Worm (Caenorhabditis elegans): ENCODE data around the gene Y57G11C.3.

Y57G11C.3 gene

DNA sequence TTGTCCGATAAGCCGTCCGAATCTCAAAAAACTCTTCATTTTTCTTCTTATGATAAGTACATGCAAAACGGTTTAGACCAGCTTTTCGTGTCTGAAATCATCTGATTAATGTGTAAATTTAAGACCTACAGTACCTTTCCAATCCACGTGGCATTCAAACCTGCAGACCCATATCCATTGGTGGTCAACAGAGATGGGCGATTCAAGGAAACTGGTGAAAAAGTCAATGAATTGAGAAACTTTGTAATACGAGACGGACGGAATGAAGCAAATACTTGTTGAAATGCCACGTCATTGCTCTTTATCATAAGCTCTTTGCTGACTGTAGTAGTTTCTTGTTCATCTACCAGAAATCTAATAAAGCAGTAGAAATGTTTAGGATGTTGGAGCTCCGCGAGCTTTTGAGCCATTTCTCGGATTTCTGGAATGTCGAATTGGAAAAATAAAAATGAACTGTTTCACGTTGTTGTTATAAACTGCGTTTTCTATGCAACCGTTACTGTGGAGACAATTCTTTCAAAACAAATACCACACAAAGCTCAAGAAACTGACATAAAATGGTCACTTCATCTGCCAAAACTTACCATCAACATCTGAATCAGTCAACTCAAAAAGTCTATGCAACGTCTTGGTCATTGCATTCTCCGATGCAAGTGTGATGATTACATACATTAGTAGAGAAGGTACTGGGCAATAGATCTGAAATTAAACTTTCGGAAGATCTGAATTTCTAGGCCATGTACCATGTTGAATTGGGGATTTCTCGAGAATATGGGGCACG, 3.9 kb upstream of the Y57G11C.3 start:
- TF ChIP-seq ceh-100 (GFP tag; IDR thresholded peaks at IDR 0.05) = no peak
- TF ChIP-seq ama-1 (optimal IDR thresholded peaks at IDR 0.05) = peak; percentile 70
- no peak for TF ChIP-seq ama-1 (GFP tag; optimal IDR thresholded peaks at IDR 0.05)
- no peak for TF ChIP-seq mes-4 (tag; optimal IDR thresholded peaks at IDR 0.05)
- no peak for TF ChIP-seq cebp-1 (GFP tag; IDR thresholded peaks at IDR 0.05)
- peak; percentile 28 for TF ChIP-seq cebp-1 (tag; optimal IDR thresholded peaks at IDR 0.05)
- no peak for TF ChIP-seq attf-5 (GFP tag; optimal IDR thresholded peaks at IDR 0.05)
- no peak for TF ChIP-seq madf-6 (GFP tag; IDR thresholded peaks at IDR 0.05)
- TF ChIP-seq ztf-6 (GFP tag; IDR thresholded peaks at IDR 0.05) = no peak
- TF ChIP-seq Y53G8AR.9 (GFP tag; conservative IDR thresholded peaks at IDR 0.05) = peak; percentile 30; the same call in 1 of the 2 replicates
- TF ChIP-seq B0336.3 (GFP tag; IDR thresholded peaks at IDR 0.05) = no peak

DNA sequence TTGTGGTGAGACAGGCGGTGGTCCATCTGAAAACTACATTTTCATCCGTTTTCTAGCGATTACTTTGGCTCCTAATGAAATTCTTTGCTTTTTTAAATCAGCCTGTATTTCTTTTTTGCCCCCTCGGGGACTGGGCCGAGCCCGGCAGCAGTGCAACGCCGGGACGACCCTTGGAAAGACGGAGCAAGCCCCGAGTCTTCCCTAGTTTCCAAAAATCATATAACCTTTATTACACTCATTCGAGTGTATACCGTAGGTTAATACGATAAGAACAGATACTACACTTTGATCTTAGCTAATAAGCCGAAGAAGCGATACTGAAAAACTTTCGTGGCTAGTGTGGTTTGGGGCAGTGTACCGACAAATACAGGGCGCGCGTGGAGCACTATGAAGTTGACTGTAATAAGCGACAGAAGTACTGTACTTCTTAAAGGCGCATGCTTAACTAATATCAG, 3.3 kb upstream of the Y57G11C.3 start:
- TF ChIP-seq ztf-18 (tag; optimal IDR thresholded peaks at IDR 0.05) (peak; percentile 54), ama-1 (optimal IDR thresholded peaks at IDR 0.05) (no peak), ama-1 (GFP tag; optimal IDR thresholded peaks at IDR 0.05) (peak in 1 of 2 experiments; percentile 41), somi-1 (GFP tag; optimal IDR thresholded peaks at IDR 0.05) (no peak), nfyb-1 (GFP tag; IDR thresholded peaks at IDR 0.05) (peak; percentile 68; the same call in 1 of the 2 replicates), ZK185.1 (tag; optimal IDR thresholded peaks at IDR 0.05; ENCODE audit: poor library complexity, severe bottlenecking) (no peak), F39B2.1 (GFP tag; IDR thresholded peaks at IDR 0.05) (0 out of 2 replicates have a peak, but pooled peaks have one; percentile 14), F55B11.4 (tag; optimal IDR thresholded peaks at IDR 0.05; ENCODE audit: borderline replicate concordance, insufficient read depth) (no peak), mcd-1 (GFP tag; IDR thresholded peaks at IDR 0.05) (peak; percentile 76), xnd-1 (tag; optimal IDR thresholded peaks at IDR 0.05) (peak; percentile 98), nhr-80 (tag; optimal IDR thresholded peaks at IDR 0.05) (no peak), F57C9.4 (tag; optimal IDR thresholded peaks at IDR 0.05) (no peak), ztf-22 (GFP tag; optimal IDR thresholded peaks at IDR 0.05) (no peak), rpc-1 (optimal IDR thresholded peaks at IDR 0.05) (no peak), rpc-1 (tag; optimal IDR thresholded peaks at IDR 0.05) (peak; percentile 7), hlh-26 (GFP tag; conservative IDR thresholded peaks at IDR 0.05) (no peak), tbp1 (GFP tag; optimal IDR thresholded peaks at IDR 0.05) (peak; percentile 80), snpc-3.4 (tag; optimal IDR thresholded peaks at IDR 0.05) (peak; percentile 95), unc-62 (GFP tag; optimal IDR thresholded peaks at IDR 0.05) (no peak), madf-8 (GFP tag; conservative IDR thresholded peaks at IDR 0.05) (peak; percentile 99), nhr-90 (tag; optimal IDR thresholded peaks at IDR 0.05) (no peak), F10E7.11 (tag; optimal IDR thresholded peaks at IDR 0.05) (no peak), ceh-100 (GFP tag; IDR thresholded peaks at IDR 0.05) (peak; percentile 70), madf-3 (GFP tag; IDR thresholded peaks at IDR 0.05) (0 out of 2 replicates have a peak, but pooled peaks have one; percentile 45), snpc-1.1 (tag; optimal IDR thresholded peaks at IDR 0.05; ENCODE audit: insufficient read depth) (peak; percentile 96), ekl-4 (GFP tag; IDR thresholded peaks at IDR 0.05) (peak; percentile 71), lin-35 (GFP tag; optimal IDR thresholded peaks at IDR 0.05) (no peak), dpff-1 (tag; optimal IDR thresholded peaks at IDR 0.05) (no peak), dox-1 (GFP tag; IDR thresholded peaks at IDR 0.05) (peak; percentile 85), mes-4 (tag; optimal IDR thresholded peaks at IDR 0.05) (no peak), ceh-27 (GFP tag; optimal IDR thresholded peaks at IDR 0.05) (peak; percentile 27), hrde-1 (tag; optimal IDR thresholded peaks at IDR 0.05; ENCODE audit: borderline replicate concordance) (peak; percentile 53), cebp-1 (GFP tag; IDR thresholded peaks at IDR 0.05) (no peak), cebp-1 (tag; optimal IDR thresholded peaks at IDR 0.05) (no peak), hmg-1.2 (GFP tag; IDR thresholded peaks at IDR 0.05) (peak; percentile 97), C06A6.2 (GFP tag; conservative IDR thresholded peaks at IDR 0.05) (no peak), ztf-25 (GFP tag; IDR thresholded peaks at IDR 0.05) (0 out of 2 replicates have a peak, but pooled peaks have one; percentile 3), attf-6 (GFP tag; IDR thresholded peaks at IDR 0.05) (peak; percentile 100), nhr-120 (GFP tag; IDR thresholded peaks at IDR 0.05) (no peak), ztf-26 (tag; optimal IDR thresholded peaks at IDR 0.05) (no peak)
